Worm (Caenorhabditis elegans) whole organism, mixed stage, embryonic: Measurements from ENCODE around the gene F01D5.2.

Experiments
- elt-1 ChIP-seq: sonication (generic microtip); optimal IDR thresholded peaks from 2 replicates; lab custom pipeline; 2017; ENCODE audit warnings: missing genetic modification characterization, mild to moderate bottlenecking, missing compliant biosample characterization, antibody characterized with exemption, moderate library complexity, borderline replicate concordance; ENCODE audit not compliant: insufficient read depth
- lin-13 ChIP-seq: fragments of 150-350 bp; optimal IDR thresholded peaks from 2 replicates; lab custom pipeline; 2014; ENCODE audit warnings: missing biosample characterization, missing genetic modification characterization
- nhr-76 ChIP-seq: sonication (generic microtip); optimal IDR thresholded peaks from 2 replicates; lab custom pipeline; 2017; ENCODE audit warnings: missing biosample characterization, missing genetic modification characterization
- unc-62 ChIP-seq: fragments of 150-350 bp; optimal IDR thresholded peaks from 2 replicates; lab custom pipeline; 2014; ENCODE audit warnings: missing biosample characterization, missing genetic modification reagents, missing genetic modification characterization

DNA sequence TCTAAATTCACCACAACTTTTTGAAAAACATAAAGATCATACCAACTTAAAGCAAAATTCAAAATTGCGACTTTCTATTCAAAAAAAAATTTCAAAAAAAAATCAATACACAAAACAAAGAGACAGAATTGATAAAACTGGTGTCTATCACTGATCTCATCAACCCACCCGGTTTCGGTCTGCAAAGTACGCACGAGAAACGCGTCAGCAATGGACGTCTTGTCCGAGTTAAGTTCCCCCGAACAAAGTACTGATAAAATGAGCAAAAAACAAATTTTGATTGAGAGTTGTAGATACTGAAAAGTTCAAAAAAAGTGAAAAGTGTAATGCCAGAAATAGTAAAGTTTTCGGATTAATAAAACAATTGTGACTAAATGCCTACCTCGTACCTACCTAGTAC, 40.5 kb downstream of the F01D5.2 start:
- TF ChIP-seq unc-62 (GFP tag; lab: Kevin White, UChicago) (no peak), lin-13 (tag; lab: Kevin White, UChicago) (no peak), elt-1 (tag; lab: Kevin White, UChicago) (no peak), nhr-76 (tag; lab: Kevin White, UChicago) (no peak)
